Fruit fly (Drosophila melanogaster): ENCODE measurements around the gene Prosbeta3.

The Prosbeta3 gene

DNA sequence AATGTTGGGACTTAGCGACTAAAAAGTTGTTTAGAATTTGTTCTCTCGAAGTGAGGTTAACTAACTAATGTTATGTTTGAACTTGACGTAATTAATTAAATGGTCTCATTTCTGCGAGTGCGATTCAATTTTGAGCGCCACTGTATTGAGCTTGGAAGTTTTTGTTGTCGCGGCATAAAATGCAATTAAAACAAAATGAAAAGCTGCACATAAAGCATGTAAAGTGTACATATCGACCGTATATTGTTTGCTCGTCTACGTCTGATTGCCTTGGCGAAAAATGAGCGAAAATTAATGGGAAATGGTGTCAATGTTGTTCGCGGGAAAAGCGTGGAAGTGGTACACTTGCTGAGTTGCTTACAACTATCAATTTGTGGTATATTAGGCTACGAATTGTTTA, 10.8 kb upstream of the Prosbeta3 start:
- TF ChIP-seq CTCF (optimal IDR thresholded peaks at IDR 0.05) (no peak), CG8478 (optimal IDR thresholded peaks at IDR 0.05) (no peak)

- TF ChIP-seq CTCF (optimal IDR thresholded peaks at IDR 0.05) = no peak
- TF ChIP-seq CG8478 (optimal IDR thresholded peaks at IDR 0.05) = no peak
Observed at dm6 chr3R:9014859-9015466, 8.9 kb upstream of the Prosbeta3 start, which contains the start of the genes Kcmf1, Sf3b5 and CG11986. Kcmf1 (minus strand) TSS chr3R:9014909. Sf3b5 (minus strand) TSS chr3R:9015341. CG11986 (plus strand) TSS chr3R:9015446.

- TF ChIP-seq CG8478 (optimal IDR thresholded peaks at IDR 0.05) (no peak), CTCF (optimal IDR thresholded peaks at IDR 0.05) (no peak)
Observed at dm6 chr3R:9013765-9014380, 7.8 kb upstream of the Prosbeta3 start.

dm6 chr3R:9011708-9012107, 5.7 kb upstream of the Prosbeta3 start:
- TF ChIP-seq CTCF (optimal IDR thresholded peaks at IDR 0.05) (no peak), CG8478 (optimal IDR thresholded peaks at IDR 0.05) (no peak)

dm6 chr3R:9010695-9011094, 4.7 kb upstream of the Prosbeta3 start:
- no peak for TF ChIP-seq CG8478 (optimal IDR thresholded peaks at IDR 0.05)
- no peak for TF ChIP-seq CTCF (optimal IDR thresholded peaks at IDR 0.05)

dm6 chr3R:9008202-9008601, 2.2 kb upstream of the Prosbeta3 start, which contains the start of gene CG11983:
CG11983 (plus strand) TSS chr3R:9008321.
- TF ChIP-seq CTCF (optimal IDR thresholded peaks at IDR 0.05) (no peak), CG8478 (optimal IDR thresholded peaks at IDR 0.05) (no peak)

DNA sequence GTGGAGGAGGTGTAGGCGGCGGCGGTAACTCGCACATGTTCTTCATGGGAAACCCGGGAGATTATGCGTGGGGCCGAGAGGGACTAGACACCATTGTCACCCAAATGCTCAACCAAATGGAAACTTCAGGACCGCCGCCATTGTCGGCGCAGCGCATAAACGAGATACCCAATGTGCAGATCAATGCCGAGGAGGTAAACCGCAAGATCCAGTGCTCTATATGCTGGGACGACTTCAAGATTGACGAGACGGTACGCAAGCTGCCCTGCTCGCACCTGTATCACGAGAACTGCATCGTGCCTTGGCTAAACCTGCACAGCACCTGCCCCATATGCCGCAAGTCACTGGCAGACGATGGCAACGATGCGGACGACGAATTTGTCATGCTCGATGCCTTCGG, 1.2 kb upstream of the Prosbeta3 start:
- TF ChIP-seq CTCF (optimal IDR thresholded peaks at IDR 0.05) (no peak), CG8478 (optimal IDR thresholded peaks at IDR 0.05) (no peak)

DNA sequence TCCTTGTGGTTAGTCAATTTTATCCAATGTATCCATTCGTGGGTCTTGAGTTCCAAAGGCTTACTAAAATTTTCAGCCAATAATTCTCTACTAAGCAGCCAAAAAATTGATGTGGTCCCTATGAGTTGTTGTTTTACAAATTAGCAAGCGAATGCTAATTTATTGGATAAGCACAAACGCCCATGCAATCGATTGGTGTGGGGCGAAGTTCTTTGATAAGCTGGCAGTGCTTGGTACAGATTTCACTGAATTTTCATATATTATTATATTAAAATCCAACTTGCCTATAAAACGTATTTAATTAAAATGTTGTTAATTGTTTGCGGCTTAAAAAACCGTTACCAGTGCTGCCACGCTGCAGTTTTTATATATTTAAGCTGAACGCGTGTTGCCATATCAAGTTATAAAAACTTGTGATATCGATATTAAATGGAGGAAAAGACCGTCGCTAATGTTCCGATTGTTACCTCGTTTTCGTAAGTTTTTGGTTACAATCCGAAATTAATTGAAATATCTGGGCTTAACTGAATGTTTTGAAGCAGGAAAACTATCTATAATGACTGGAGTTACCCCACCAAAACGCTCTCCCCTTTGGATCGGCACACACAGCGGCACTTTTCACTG, 2.3 kb downstream of the Prosbeta3 start, which contains the start of the genes CG31100 and CG11980:
TSS of gene CG31100 (minus strand) at position 51 of the 624 bp plus-strand sequence.
TSS of gene CG11980 (plus strand) at position 418 of the 624 bp plus-strand sequence.
- TF ChIP-seq CG8478 (optimal IDR thresholded peaks at IDR 0.05) (no peak), CTCF (optimal IDR thresholded peaks at IDR 0.05) (peak in 1 of 2 experiments; percentile 30)

- no peak for TF ChIP-seq CG8478 (optimal IDR thresholded peaks at IDR 0.05)
- TF ChIP-seq CTCF (optimal IDR thresholded peaks at IDR 0.05) = no peak
Observed at dm6 chr3R:9002542-9002941, 3.5 kb downstream of the Prosbeta3 start.

- TF ChIP-seq CTCF (optimal IDR thresholded peaks at IDR 0.05) = no peak
- no peak for TF ChIP-seq CG8478 (optimal IDR thresholded peaks at IDR 0.05)
Observed at dm6 chr3R:9001720-9002240, 4.2 kb downstream of the Prosbeta3 start.

DNA sequence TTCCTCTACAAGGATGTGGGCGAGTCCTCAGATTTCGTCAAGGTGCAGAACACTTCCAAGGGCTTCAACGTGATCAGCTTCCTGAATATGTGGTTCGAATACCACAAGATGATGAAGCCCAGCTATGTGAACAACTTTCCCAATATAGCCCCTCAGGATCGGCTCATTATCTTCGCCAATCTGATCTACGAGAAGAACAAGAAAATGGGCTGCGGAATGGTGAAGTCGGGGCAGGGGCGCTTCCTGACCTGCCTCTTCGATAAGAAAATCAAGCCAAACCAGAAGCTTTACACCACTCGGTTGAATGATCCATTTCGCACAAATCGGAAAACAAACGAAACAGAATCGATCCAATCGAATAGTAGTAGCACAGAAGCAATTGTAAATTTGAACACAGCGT, 7.8 kb downstream of the Prosbeta3 start:
- TF ChIP-seq CG8478 (optimal IDR thresholded peaks at IDR 0.05) (no peak), CTCF (optimal IDR thresholded peaks at IDR 0.05) (no peak)

DNA sequence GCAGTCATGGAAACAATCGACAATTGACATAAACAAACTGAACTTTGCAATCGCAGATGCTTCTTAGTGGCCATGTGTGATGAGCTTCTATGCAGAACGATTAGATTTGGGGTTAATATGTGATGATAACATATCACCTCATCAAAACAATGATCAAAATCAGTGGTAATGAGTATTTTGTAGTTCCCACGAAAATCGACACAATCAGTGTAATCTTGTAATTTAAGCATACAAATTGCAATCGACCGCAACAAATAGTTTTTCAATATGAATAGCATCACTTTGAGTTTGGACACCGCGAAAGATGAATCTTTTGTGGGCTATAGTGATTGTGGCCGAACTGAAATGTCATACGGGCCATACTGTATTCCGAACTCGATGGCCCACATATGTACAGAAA, 8.6 kb downstream of the Prosbeta3 start, which contains the start of gene CG11977:
TSS of gene CG11977 (plus strand) at position 301 of the 400 bp plus-strand sequence.
- TF ChIP-seq CG8478 (optimal IDR thresholded peaks at IDR 0.05) (no peak), CTCF (optimal IDR thresholded peaks at IDR 0.05) (no peak)

DNA sequence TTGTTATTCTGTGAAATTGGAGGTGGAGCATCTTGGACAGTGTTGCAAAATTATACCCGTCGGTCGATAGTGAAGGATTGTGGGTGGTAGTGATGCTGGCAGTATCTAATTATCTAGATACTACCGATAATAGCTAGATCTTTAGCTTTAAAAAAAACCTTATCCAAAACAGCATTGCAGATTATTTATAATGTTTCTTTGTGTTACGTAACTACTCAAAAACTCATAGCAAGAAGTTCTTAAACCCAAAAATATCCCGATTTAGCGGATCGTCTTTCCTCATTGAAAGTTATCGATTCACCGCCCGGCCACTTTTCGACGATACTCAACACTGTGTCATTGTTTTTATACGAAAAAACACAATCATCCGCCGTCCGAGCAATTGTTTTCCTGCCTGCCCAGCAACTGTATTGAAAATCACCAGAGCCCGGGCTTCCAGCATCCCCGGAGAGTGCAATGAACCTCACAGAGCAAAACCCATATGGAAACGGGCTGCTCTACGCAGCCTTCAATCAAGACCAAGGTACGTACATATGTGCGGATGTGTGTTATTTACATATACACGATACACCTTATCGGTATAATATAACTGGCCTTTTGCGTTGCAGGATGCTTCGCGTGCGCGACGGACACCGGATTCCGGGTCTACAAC, 13.0 kb downstream of the Prosbeta3 start, which contains the start of gene CG11975:
TSS of gene CG11975 (plus strand) at position 326 of the 652 bp plus-strand sequence.
- TF ChIP-seq CG8478 (optimal IDR thresholded peaks at IDR 0.05) = no peak
- peak in 1 of 2 experiments; percentile 14 for TF ChIP-seq CTCF (optimal IDR thresholded peaks at IDR 0.05)

dm6 chr3R:8984602-8985074, 21.4 kb downstream of the Prosbeta3 start, which contains the start of gene CG11970:
CG11970 (plus strand) TSS chr3R:8984718.
- TF ChIP-seq CTCF (optimal IDR thresholded peaks at IDR 0.05) (peak in 1 of 2 experiments; percentile 25), CG8478 (optimal IDR thresholded peaks at IDR 0.05) (no peak)

DNA sequence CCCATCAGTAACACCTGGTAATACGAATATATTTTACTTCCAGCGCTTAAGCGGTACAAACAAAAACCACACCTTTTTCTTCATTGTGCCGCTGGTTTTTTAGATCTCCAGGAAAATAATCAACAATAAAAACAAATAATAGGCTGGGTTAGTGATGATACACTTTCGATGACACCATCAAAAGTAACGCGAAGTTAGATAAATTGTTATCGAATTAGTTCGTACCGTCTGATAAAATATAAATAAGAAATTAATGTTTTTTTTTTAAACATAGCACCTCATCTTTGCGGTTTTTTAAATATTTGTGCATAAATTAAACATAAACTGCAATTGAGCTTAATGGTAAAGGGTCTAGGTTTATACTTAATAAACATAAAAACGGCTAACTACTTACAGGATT, 21.9 kb downstream of the Prosbeta3 start, which contains the start of gene RagA-B:
TSS of gene RagA-B (minus strand) at position 175 of the 400 bp plus-strand sequence.
- TF ChIP-seq CG8478 (optimal IDR thresholded peaks at IDR 0.05) = no peak
- no peak for TF ChIP-seq CTCF (optimal IDR thresholded peaks at IDR 0.05)

Data from S2 (cell line).